Worm (Caenorhabditis elegans) whole organism, midembryonic: ENCODE measurements around the gene W02A2.8.

Source experiments
- cog-1 ChIP-seq: sonication (generic microtip); optimal IDR thresholded peaks from 2 replicates; lab custom pipeline; 2016; ENCODE audit warnings: missing genetic modification characterization, missing compliant biosample characterization
- flt-1 ChIP-seq: fragments of 200-800 bp; sonication (Bioruptor generic); IDR thresholded peaks from 2 replicates; pipeline ENCODE4 v1.3.6; 2022; ENCODE audit warnings: missing genetic modification characterization, missing compliant biosample characterization
- klf-2 ChIP-seq: fragments of 200-800 bp; sonication (Bioruptor generic); conservative IDR thresholded peaks from 2 replicates; pipeline ENCODE4 v1.3.6; 2022; ENCODE audit warnings: missing genetic modification reagents, missing genetic modification characterization, missing compliant biosample characterization
- tab-1 ChIP-seq: fragments of 200-800 bp; sonication (Bioruptor generic); IDR thresholded peaks from 2 replicates; pipeline ENCODE4 v1.3.6; 2022; ENCODE audit warnings: missing genetic modification characterization, missing compliant biosample characterization

DNA sequence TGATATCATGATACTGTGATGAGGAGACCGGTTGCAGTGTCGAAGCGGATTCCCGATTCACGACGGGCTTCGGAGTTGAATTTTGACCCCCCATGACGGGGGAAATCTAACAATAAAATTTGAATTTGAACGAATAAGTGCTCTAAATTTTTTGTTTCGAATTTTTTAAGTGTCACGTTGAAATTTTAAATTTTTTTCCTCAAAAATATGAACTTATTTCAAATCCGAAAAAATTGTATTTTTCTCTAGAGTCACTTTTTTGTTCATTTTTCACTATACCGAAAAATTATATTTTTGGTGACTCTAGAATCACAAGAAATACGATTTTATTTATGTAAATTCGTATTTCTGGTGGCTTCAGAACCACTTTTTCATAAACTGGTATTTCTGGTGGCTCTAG, at the start of gene W02A2.8:
- no peak for TF ChIP-seq klf-2
- no peak for TF ChIP-seq tab-1 (GFP tag; lab: Robert Waterston, UW)
- TF ChIP-seq cog-1, result no peak
- TF ChIP-seq flt-1 (GFP tag; lab: Robert Waterston, UW), result no peak
